Fruit fly (Drosophila melanogaster) S2 (cell line): Measurements from ENCODE around the gene Nup154.

Source experiments
- CG8478 ChIP-seq: fragments of >200 bp; optimal IDR thresholded peaks from 2 replicates; lab custom pipeline; 2018
- CTCF ChIP-seq, 2 experiments: fragments of >200 bp; optimal IDR thresholded peaks; 2 replicates each; lab custom pipeline; 2018

DNA sequence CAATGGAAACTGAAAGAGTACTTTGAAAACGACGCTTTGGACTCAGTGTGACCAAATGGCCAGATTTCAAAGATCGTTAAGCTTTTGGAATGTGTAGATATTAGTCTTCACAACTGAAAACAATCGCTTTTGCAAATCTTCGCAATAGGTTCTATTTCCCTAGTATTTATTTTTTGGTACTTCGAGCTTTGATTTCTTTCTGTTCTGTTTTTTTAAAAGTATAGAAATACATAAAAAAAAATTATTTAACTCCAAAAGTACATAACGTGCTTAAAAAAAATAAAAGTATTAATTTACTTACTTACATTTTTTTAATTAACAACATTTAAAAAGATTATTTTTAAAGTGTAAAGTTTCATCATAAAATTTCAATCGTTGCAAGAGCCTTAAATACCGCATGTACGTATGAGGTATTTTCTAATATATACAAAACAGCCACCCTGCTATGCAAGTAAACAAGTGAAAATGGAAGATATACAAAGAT lies 17.2 kb upstream of the Nup154 start, which contains the start of the genes piwi and CG12253:
- TF ChIP-seq CG8478 (lab: Kevin White, UChicago) (no peak), CTCF (optimal IDR thresholded peaks at IDR 0.05; lab: Kevin White, UChicago) (no peak)
